Worm (Caenorhabditis elegans) whole organism, L1 larva: ENCODE data around the gene M05D6.2.

ENCODE experiments used
- alr-1 ChIP-seq: fragments of 200-800 bp; sonication (Bioruptor generic); optimal IDR thresholded peaks from 2 replicates; lab custom pipeline; 2018; ENCODE audit warnings: borderline replicate concordance, mild to moderate bottlenecking, missing genetic modification characterization, missing compliant biosample characterization
- ama-1 ChIP-seq: fragments of 150-350 bp; optimal IDR thresholded peaks from 2 replicates; lab custom pipeline; 2014
- ces-1 ChIP-seq: fragments of 150-350 bp; optimal IDR thresholded peaks from 2 replicates; lab custom pipeline; 2014; ENCODE audit warnings: missing biosample characterization, missing genetic modification reagents, missing genetic modification characterization
- efl-3 ChIP-seq: fragments of 200-800 bp; sonication (Bioruptor generic); optimal IDR thresholded peaks from 2 replicates; lab custom pipeline; 2018; ENCODE audit warnings: mild to moderate bottlenecking, missing genetic modification characterization, missing compliant biosample characterization
- elt-3 ChIP-seq, 6 experiments: fragments of 150-350 bp in 1 of 6; sonication (generic microtip); optimal IDR thresholded peaks; 2 replicates each; lab custom pipeline; 2017 to 2018; ENCODE audit warnings: missing biosample characterization in 6 of 6, missing genetic modification characterization in 6 of 6, inconsistent platforms in 1 of 6
- jun-1 ChIP-seq: fragments of 150-350 bp; optimal IDR thresholded peaks from 2 replicates; lab custom pipeline; 2014; ENCODE audit warnings: missing biosample characterization, missing genetic modification reagents, missing genetic modification characterization
- lsy-2 ChIP-seq, 2 experiments: fragments of 150-350 bp; optimal IDR thresholded peaks; 2 replicates each; lab custom pipeline; 2014; ENCODE audit warnings: missing biosample characterization in 2 of 2, missing genetic modification characterization in 2 of 2
- nhr-12 ChIP-seq: sonication (generic microtip); optimal IDR thresholded peaks from 2 replicates; lab custom pipeline; 2017; ENCODE audit warnings: missing biosample characterization, missing genetic modification characterization
- nhr-28 ChIP-seq: fragments of 150-350 bp; optimal IDR thresholded peaks from 2 replicates; lab custom pipeline; 2014; ENCODE audit warnings: missing biosample characterization, missing genetic modification characterization
- nhr-71 ChIP-seq: sonication (generic microtip); optimal IDR thresholded peaks from 2 replicates; lab custom pipeline; 2016; ENCODE audit warnings: mild to moderate bottlenecking, missing genetic modification characterization, moderate library complexity, missing compliant biosample characterization
- nhr-85 ChIP-seq: sonication (generic microtip); peaks from one replicate; lab custom pipeline; 2016; ENCODE audit warnings: missing genetic modification characterization, inconsistent platforms, missing compliant biosample characterization
- nhr-90 ChIP-seq: sonication (generic microtip); optimal IDR thresholded peaks from 2 replicates; lab custom pipeline; 2016; ENCODE audit warnings: mild to moderate bottlenecking, missing genetic modification characterization, missing compliant biosample characterization; ENCODE audit not compliant: poor library complexity
- ztf-11 ChIP-seq, 2 experiments: sonication (generic microtip); optimal IDR thresholded peaks; 2 replicates each; lab custom pipeline; 2016 to 2017; ENCODE audit warnings: missing genetic modification characterization in 2 of 2, missing biosample characterization in 1 of 2, missing compliant biosample characterization in 1 of 2

DNA sequence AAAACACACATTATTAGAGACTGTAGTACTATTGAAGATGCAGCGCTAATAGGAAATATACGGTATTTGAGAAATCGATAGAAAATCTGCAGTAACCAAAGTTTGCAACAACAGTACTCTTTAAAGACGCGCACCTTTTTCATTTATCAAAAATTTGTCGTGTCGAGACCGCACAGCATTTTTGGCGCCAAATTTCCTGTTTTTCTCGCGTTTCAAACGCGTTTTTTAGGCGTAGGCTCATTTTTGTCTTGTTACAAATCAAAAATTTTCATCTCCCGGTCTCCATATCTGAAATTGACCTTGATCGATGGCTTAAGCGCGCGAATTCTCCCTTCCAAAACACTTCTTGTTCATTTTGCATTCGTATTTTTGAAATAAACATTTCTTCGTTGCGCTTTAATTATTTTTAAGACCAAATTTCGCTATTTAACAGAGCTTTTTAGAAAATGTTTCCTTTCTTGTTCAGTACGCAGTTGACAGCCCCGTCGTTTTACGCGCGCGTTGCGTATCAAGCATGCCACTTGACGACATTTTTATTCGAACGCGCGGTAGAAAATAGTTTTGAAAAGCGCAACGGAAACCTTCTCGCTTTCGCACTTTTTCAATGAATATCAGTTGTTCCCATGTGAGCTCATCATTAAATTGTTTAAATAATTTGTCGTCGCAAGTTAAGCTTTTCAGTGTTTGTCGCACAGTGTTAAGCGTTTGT is 11.1 kb upstream of the M05D6.2 start:
- TF ChIP-seq ztf-11 (tag; optimal IDR thresholded peaks at IDR 0.05; lab: Kevin White, UChicago) = no peak
- no peak for TF ChIP-seq nhr-28
- TF ChIP-seq ama-1 (lab: Kevin White, UChicago) = no peak
- no peak for TF ChIP-seq nhr-85 (tag; lab: Kevin White, UChicago)
- TF ChIP-seq nhr-71 (tag; lab: Kevin White, UChicago) = no peak
- no peak for TF ChIP-seq nhr-12 (tag; lab: Kevin White, UChicago)
- TF ChIP-seq lsy-2 (tag; optimal IDR thresholded peaks at IDR 0.05; lab: Kevin White, UChicago) = no peak
- TF ChIP-seq jun-1 (tag; lab: Kevin White, UChicago) = no peak
- TF ChIP-seq elt-3 (tag; optimal IDR thresholded peaks at IDR 0.05; lab: Kevin White, UChicago) = no peak
- TF ChIP-seq alr-1 (tag; lab: Kevin White, UChicago) = no peak
- TF ChIP-seq ces-1 (GFP tag; lab: Kevin White, UChicago) = no peak
- TF ChIP-seq nhr-90 (tag; lab: Kevin White, UChicago) = no peak
- TF ChIP-seq efl-3 = no peak
